Worm (Caenorhabditis elegans): Measurements from ENCODE around the gene ops-1.
"Not testable (repeated sequence)": the region's sequence is repeated elsewhere in the genome, so short reads cannot be mapped to it uniquely, and the experiment has no call there.

ops-1 gene

DNA sequence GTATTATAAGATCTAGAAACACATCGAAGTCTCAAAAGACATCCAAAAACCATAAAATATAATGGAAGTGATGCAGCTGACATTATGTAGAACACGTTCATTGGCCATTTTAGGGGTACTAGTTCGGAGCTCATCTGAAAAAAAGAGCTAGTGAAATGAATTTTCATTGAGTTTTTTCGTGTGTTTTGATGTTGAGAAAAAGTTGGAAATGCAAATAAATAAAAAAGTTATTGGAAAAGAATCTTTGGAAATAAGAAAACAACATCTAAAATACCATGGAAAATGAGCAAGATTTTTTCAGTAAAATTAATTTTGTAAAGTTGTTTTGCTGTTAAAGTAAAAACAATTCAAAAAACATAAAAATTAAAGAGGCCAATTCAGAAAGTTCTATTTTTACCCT, 6.6 kb upstream of the ops-1 start, which contains the start of gene srv-24:
Gene srv-24, minus strand, starts transcription at position 101 of the 400 bp plus-strand sequence.
- no peak for TF ChIP-seq unc-62 (GFP tag; optimal IDR thresholded peaks at IDR 0.05)

DNA sequence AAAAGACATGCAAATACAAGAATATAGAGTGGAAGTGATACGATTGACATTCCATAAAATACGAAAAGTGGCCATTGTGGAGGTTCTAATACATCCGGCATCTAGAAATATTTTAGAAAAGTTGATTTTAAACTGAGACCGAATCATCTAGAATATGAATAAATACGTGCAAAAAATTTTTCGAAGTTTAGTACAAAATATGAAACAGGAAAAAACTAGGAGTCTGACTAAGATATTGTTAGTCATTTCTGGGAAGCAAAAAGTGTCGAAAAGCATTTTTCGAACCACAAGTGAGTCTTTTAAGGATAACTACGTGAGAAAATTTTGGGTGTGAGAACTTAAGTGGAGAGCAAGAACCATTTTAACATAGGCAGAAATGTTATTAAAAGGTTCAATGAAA, 2.0 kb downstream of the ops-1 start, which contains the start of gene srv-32:
Gene srv-32, minus strand, starts transcription at position 101 of the 400 bp plus-strand sequence.
- TF ChIP-seq unc-62 (GFP tag; optimal IDR thresholded peaks at IDR 0.05) = no peak

DNA sequence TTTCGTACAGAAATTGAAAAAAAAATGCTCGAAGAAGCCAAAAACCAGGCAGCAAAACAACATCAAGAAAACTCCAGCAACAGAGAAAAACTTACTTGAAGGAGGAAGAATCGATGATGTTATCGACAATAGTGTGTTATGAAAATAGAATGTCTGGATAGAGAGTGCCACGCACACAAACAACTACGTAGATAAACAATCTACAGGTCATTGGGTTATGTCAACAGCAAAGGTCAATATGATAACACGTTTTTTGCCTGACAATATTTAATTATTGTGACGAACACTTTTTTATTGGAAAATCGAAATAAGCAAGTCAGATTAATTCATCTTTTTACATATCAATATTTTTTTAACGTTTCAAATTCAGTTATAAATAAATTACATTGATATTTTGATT, 4.8 kb downstream of the ops-1 start, which contains the start of gene sams-5:
Gene sams-5, minus strand, starts transcription at position 131 of the 400 bp plus-strand sequence.
- no peak for TF ChIP-seq unc-62 (GFP tag; optimal IDR thresholded peaks at IDR 0.05)

DNA sequence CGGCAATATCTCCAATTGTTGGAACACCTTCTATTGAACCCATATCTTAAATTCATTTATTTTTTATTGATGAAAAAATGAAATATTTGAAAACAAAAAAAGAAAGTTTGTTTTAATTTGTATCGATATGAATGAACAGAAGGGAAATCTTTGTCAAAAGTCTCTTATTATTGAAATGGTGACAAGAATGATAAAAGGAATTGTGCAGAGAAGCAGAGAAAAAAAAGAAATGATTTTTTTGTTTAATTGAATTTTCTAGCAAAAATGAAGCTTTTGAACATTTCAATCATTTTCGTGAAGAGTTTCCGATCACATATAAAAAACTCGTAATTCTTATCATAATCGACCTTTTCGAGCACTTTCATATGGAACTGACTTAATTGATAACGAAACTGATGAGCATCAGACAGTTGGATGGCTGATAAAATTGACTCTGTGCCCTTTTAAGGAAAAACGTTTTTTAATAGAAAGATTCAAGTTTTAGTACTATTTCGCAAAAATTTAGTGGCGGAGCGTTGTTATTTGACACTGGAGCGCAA, 8.4 kb downstream of the ops-1 start, which contains the start of the genes aat-4 and T13A10.1:
Gene aat-4, minus strand, starts transcription at position 51 of the 539 bp plus-strand sequence.
Gene T13A10.1, plus strand, starts transcription at position 411 of the 539 bp plus-strand sequence.
- TF ChIP-seq unc-62 (GFP tag; optimal IDR thresholded peaks at IDR 0.05) = no peak

DNA sequence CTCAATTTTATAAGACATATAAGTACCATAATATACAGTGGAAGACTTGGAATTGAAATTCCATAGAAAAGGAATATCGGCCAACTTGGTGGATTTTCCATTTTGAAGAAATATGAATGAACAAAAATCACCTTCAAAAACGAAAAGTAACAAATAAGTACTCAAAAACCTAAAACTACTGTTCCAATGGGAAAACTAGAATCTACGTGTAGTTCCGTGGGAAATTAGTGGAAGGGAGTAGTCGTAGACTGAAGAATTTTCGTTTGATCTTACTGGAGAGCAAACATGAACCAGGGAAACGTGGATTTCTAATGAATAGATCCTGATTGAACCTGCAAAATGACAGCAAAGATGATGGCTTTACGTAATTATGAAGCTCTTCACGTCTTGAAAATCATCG, 12.3 kb downstream of the ops-1 start, which contains the start of gene srv-31:
Gene srv-31, minus strand, starts transcription at position 101 of the 400 bp plus-strand sequence.
- no peak for TF ChIP-seq unc-62 (GFP tag; optimal IDR thresholded peaks at IDR 0.05)

DNA sequence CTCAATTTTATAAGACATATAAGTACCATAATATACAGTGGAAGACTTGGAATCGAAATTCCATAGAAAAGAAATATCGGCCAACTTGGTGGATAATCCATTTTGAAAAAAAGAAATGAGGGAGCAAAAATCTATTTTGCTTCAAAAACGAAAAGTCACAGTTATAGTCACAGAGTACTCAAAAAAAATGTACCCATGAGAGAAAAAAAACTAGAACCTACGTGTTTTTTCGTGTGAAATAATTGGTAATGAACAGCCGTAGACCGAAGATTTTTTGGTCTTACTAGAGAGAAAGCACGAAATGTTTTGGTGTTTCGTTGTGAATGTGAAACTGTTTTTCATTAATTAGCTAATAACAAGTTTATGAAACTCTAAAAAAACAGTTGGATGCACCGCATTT, 14.8 kb downstream of the ops-1 start, which contains the start of gene srv-30:
Gene srv-30, minus strand, starts transcription at position 101 of the 400 bp plus-strand sequence.
- no peak for TF ChIP-seq unc-62 (GFP tag; optimal IDR thresholded peaks at IDR 0.05)

DNA sequence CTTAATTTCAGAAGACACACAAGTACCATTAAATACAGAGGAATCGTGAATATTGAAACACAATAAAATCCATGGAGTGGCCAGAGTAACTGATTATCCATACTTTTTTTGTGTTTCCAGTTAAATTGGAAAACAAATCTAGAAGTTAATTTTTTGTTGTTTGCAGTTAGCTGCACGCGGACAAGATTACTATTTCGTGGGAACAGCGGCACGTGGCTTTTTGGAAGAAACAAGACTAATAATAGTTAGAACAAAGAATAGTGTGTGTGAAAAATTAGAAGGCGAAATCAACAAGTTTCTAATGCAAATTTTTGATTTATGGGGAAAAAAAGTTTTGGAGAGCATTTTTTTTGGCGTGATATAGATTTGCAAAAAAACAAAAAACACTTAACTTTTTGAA, 17.7 kb downstream of the ops-1 start, which contains the start of gene srv-29:
Gene srv-29, minus strand, starts transcription at position 101 of the 400 bp plus-strand sequence.
- no peak for TF ChIP-seq unc-62 (GFP tag; optimal IDR thresholded peaks at IDR 0.05)

DNA sequence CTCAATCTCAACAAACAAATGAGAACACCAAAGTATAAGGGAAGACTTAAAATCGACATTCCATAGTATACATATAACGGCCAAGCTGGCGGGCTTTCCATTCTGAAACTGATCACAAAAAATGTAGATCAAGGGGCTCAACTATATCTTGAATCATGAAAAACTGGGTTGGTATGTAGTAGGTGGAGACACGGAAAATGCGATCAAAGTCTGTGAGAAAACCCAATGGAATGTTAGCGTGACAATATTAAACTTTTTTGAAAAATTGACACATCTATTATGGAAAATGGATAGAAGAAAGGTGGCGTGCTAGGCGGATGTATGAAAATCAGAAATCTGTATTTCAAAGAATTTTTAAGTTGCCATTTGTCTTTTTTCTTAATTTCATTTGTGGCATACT, 20.9 kb downstream of the ops-1 start, which contains the start of gene srv-28:
Gene srv-28, minus strand, starts transcription at position 101 of the 400 bp plus-strand sequence.
- no peak for TF ChIP-seq unc-62 (GFP tag; optimal IDR thresholded peaks at IDR 0.05)

DNA sequence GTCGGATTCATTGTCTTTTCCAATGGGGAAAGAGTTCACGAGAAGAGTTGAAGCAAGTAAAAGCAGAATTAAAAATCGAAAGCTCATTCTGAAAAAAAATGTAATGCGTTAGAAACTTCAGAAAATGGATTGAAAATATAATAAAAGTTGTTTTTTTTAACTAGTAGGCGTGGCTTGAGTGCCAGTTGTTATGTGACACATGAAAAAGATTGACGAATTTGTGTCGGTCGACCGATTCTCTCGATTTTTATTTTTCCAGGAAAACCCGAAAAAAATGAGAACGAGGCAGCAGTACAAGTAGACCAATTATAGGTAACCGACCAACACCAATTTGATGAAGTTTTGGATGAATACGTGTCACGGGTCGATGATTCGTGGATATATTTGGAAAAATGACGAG, 24.4 kb downstream of the ops-1 start, which contains the start of gene nlp-16:
Gene nlp-16, minus strand, starts transcription at position 101 of the 400 bp plus-strand sequence.
- no peak for TF ChIP-seq unc-62 (GFP tag; optimal IDR thresholded peaks at IDR 0.05)

DNA sequence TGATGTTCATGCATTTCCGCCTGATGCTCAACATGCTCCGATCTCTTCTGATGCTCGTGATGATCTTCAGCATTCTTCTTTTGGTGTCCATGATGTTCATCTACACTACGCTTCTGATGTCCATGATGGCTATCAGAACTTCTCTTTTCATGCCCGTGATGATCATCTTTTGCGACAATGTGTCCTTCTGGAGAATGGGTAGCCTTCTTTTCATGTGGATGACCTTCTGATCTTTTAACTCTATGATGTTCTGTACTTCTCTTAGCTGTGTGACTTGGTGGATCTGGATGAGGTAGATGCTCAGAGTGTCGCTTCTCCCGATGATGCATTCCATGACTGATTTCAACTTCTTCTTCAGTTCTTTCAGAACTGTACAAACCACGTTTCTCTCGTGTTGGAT, 25.2 kb downstream of the ops-1 start:
- no peak for TF ChIP-seq unc-62 (GFP tag; optimal IDR thresholded peaks at IDR 0.05)

DNA sequence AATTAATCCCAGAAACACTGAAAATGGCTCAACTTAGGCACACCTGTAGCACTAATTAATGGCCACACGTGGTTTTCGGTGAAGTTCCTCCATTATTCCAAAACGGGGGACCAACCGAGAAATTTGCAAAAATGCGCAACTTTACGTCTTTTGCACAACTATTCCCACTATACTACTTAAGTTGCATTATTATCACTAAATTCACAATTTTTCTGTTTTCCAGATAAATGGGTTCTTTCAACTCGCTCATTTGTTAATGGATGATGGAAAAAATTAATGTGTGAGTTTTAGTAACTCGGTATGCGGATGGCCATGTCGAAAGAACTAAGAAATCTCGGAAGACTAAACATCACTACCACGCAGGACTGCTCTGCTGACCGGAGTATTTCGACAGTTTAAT, 29.5 kb downstream of the ops-1 start, which contains the start of gene T13A10.64:
Gene T13A10.64, plus strand, starts transcription at position 301 of the 400 bp plus-strand sequence.
- TF ChIP-seq unc-62 (GFP tag; optimal IDR thresholded peaks at IDR 0.05) = no peak

DNA sequence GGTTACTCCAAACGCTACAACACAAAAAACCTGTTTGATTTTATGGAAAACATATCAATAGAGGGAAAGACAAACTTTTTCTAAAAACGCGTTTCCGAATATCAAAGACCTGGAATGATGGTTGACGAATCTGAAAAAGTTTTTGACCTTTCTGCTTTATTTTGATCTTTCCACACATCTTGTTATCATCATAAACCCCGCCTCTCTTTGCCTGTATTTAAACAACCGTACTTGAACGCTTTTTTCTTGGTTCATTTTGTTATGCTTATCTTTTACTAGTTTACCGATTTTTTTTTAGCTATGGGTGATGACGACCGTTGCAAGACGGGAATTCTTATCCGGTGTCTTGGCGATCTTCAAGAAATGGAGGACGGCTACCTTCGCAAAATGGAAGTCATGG, 31.2 kb downstream of the ops-1 start, which contains the start of gene T13A10.2:
Gene T13A10.2, plus strand, starts transcription at position 301 of the 400 bp plus-strand sequence.
- not testable (repeated sequence) for TF ChIP-seq unc-62 (GFP tag; optimal IDR thresholded peaks at IDR 0.05)

DNA sequence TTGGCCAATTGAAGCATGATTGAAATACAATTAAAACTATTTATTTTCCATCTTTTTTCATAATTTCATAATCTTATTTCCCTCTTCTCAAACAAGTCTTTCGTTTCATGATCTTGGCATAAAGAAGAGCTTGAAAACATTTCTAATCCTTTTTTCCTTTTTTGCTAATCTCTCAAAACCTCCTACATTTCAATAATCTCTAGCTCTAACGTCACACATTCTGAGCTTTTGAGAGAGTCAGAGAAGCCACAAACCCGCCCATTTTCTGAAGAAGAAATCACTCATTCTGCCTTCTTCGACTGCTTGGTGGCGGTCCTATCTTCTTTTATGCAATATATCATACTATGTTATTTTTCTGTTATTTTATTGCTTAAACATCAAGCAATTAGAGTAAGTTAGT, 34.6 kb downstream of the ops-1 start, which contains the start of gene F58F9.1:
Gene F58F9.1, plus strand, starts transcription at position 251 of the 400 bp plus-strand sequence.
- TF ChIP-seq unc-62 (GFP tag; optimal IDR thresholded peaks at IDR 0.05) = no peak

DNA sequence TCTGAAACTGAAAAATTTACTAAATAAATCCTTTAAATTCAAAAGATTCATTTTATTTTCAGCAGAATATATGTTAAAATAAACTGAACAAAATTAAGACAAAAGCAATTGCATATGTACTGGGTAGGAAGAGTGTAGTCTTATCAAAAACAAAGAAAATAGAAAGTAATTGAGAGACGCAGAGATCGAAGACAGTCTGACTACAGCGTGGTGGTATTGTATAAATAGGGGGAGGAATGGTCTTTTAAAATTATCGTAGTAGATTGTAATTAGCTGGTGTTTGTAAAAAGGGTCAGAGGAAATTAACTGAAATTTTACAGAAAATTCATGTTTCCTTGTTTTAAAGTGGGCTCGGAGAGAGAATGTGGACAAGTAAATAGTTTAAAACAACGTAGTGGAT, 35.7 kb downstream of the ops-1 start, which contains the start of gene acox-3:
Gene acox-3, minus strand, starts transcription at position 7 of the 400 bp plus-strand sequence.
- no peak for TF ChIP-seq unc-62 (GFP tag; optimal IDR thresholded peaks at IDR 0.05)

DNA sequence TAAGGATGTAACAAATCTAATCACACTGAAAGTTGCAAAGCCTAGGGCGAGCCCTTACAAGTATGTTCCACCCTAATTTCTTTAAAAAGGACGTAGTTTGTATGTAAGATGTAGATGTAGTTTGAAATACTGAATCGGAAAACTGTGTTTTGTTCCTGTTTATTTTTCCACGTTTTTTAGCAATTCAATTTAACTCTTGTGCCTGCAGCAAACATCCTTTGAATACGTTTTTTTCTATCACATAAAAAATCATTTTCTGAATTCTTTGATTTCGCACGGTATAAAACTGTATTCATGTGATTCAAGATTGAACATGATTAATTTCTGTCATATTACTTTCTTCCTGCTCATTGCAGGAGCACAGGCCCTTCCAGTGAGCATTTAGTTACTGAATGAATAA, 44.2 kb downstream of the ops-1 start, which contains the start of gene F58F9.9:
Gene F58F9.9, plus strand, starts transcription at position 301 of the 400 bp plus-strand sequence.
- TF ChIP-seq unc-62 (GFP tag; optimal IDR thresholded peaks at IDR 0.05) = no peak

DNA sequence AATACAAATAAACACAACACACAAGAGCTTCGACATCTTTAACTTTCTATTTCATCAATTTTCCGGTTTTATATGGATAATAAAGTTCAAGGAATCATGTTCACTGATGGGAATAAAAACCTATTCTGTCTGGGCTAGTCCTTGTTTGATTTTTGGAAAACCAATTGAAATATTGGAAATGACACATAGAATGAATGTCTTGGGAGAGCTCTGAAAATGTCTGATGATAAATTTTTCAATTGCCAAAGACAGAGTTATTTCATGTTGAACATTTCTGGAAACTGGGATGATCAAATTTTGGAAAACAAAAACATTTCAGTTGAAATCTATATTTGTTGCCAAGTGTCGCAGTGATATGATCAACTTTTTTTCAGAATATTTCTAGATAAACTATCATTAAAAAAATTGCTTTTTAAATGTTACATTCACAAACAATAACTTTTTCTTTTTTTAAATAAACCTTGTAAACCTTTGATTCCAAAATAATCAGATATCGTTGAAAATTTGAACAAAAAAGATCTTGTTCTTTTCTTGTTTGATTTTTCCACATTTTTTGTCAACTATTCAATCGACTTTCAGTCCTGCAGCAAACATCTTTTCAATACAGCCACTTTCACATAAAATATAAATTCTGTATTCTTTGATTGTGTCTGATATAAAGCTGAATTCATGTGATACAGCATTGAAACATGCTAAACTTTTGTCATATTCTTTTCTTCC, 46.5 kb downstream of the ops-1 start, which contains the start of the genes F58F9.6 and F58F9.8:
Gene F58F9.6, minus strand, starts transcription at position 101 of the 720 bp plus-strand sequence.
Gene F58F9.8, plus strand, starts transcription at position 670 of the 720 bp plus-strand sequence.
- TF ChIP-seq unc-62 (GFP tag; optimal IDR thresholded peaks at IDR 0.05) = no peak

All from whole organism, dauer.